Worm (Caenorhabditis elegans): ENCODE results near the gene clec-61.
A peak's percentile ranks its signal among the peaks of the same experiment; 100 is the strongest.
"Not testable (repeated sequence)": the region's sequence is repeated elsewhere in the genome, so short reads cannot be mapped to it uniquely, and the experiment has no call there.

The clec-61 gene

ce11 chrII:10443898-10444297 is 46.4 kb downstream of the clec-61 start (continued):
- no peak for TF ChIP-seq php-3 (GFP tag; IDR thresholded peaks at IDR 0.05)
- no peak for TF ChIP-seq lin-13 (GFP tag; optimal IDR thresholded peaks at IDR 0.05)
- TF ChIP-seq mxl-2 (GFP tag; conservative IDR thresholded peaks at IDR 0.05) = no peak
- no peak for TF ChIP-seq lir-3 (tag; optimal IDR thresholded peaks at IDR 0.05)
- TF ChIP-seq hlh-30 (tag; optimal IDR thresholded peaks at IDR 0.05; ENCODE audit: insufficient read depth) = peak; percentile 58
- no peak for TF ChIP-seq unc-39 (tag; optimal IDR thresholded peaks at IDR 0.05)

ce11 chrII:10442846-10443245 is 47.5 kb downstream of the clec-61 start, which contains the start of gene ZK673.1:
TSS of gene ZK673.1 (plus strand) at chrII:10443146.
- peak in 1 of 2 experiments; percentile 56 for TF ChIP-seq unc-62 (GFP tag; optimal IDR thresholded peaks at IDR 0.05 in 1 of 2)
- not testable (repeated sequence) for TF ChIP-seq unc-62 (tag; optimal IDR thresholded peaks at IDR 0.05)

- TF ChIP-seq lsy-2 (tag; optimal IDR thresholded peaks at IDR 0.05) (no peak), ztf-7 (tag; optimal IDR thresholded peaks at IDR 0.05) (no peak), Y75B8A.6 (GFP tag; IDR thresholded peaks at IDR 0.05) (no peak), gei-8 (GFP tag; optimal IDR thresholded peaks at IDR 0.05) (no peak), ceh-20 (GFP tag; IDR thresholded peaks at IDR 0.05) (no peak), nhr-11 (tag; optimal IDR thresholded peaks at IDR 0.05) (no peak), dmd-6 (GFP tag; IDR thresholded peaks at IDR 0.05) (no peak), T20F7.1 (GFP tag; optimal IDR thresholded peaks at IDR 0.05) (no peak), F10B5.3 (tag; optimal IDR thresholded peaks at IDR 0.05) (no peak), nhr-6 (tag; optimal IDR thresholded peaks at IDR 0.05) (no peak), snpc-4 (tag; optimal IDR thresholded peaks at IDR 0.05) (no peak), ZK546.5 (tag; optimal IDR thresholded peaks at IDR 0.05) (no peak), tag-97 (GFP tag; IDR thresholded peaks at IDR 0.05) (no peak), ceh-62 (tag; optimal IDR thresholded peaks at IDR 0.05) (no peak), zfp-2 (tag; optimal IDR thresholded peaks at IDR 0.05) (no peak), hmg-1.1 (GFP tag; IDR thresholded peaks at IDR 0.05) (no peak), Y105C5A.15 (GFP tag; IDR thresholded peaks at IDR 0.05) (no peak), lin-13 (GFP tag; optimal IDR thresholded peaks at IDR 0.05) (no peak), lir-3 (tag; optimal IDR thresholded peaks at IDR 0.05) (no peak)
Observed at ce11 chrII:10439976-10440375, 50.4 kb downstream of the clec-61 start, which contains the start of gene E04D5.4. TSS of gene E04D5.4 (plus strand) at chrII:10440276.

Measured in whole organism, L4 larva.